Worm (Caenorhabditis elegans): ENCODE measurements around the gene F21A3.3.

Gene F21A3.3

DNA sequence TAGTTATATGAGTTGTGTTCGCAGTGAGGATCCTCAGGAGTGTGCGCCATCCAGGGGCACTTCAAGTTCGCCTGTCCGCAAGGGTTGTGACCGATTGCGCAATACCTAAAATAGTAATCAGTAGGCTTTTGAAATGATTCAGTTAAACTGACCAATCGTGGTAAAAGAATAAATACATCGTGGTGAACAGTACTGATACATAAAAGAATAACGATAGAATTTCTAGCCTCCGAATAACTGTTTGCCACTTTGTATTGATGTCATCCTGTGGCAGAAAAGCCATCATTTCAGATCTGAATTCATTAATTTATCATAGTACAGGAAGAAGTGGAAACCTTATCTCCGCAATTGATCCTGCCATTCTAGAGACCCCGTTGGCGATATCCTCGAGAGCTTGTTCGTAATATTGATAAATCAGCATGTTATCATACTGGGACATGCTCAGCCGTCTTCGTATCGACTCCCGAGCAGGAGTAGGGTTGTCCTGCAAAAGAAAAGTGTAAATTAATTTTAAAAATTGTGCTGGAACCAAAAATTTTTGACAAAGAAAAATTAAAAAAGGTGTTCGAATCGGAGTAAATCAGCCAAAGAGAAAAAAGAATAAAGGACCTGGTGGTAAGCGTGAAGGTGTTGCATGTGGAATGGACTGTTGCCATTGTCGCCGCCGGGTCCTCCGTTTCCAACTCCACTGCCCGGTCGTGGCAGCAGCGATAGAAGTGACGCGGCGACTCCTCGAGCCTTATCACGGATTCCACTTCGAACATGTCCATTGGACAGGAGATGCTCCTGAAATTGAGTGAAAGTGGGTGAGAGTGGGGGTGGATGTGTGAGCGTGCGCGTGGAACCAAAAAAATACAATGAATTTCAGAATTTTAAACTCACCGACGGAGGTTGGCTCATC is 4.4 kb upstream of the F21A3.3 start:
- no peak for TF ChIP-seq mml-1 (tag; optimal IDR thresholded peaks at IDR 0.05)
- no peak for TF ChIP-seq nhr-23 (tag; optimal IDR thresholded peaks at IDR 0.05)
- no peak for TF ChIP-seq nhr-237 (tag; optimal IDR thresholded peaks at IDR 0.05)
- no peak for TF ChIP-seq pha-4 (tag; optimal IDR thresholded peaks at IDR 0.05)
- TF ChIP-seq nhr-77 (tag; optimal IDR thresholded peaks at IDR 0.05), result no peak
- TF ChIP-seq nhr-28 (tag; optimal IDR thresholded peaks at IDR 0.05), result no peak
- TF ChIP-seq ceh-9 (tag; optimal IDR thresholded peaks at IDR 0.05), result no peak
- TF ChIP-seq eor-1 (tag; optimal IDR thresholded peaks at IDR 0.05), result no peak

DNA sequence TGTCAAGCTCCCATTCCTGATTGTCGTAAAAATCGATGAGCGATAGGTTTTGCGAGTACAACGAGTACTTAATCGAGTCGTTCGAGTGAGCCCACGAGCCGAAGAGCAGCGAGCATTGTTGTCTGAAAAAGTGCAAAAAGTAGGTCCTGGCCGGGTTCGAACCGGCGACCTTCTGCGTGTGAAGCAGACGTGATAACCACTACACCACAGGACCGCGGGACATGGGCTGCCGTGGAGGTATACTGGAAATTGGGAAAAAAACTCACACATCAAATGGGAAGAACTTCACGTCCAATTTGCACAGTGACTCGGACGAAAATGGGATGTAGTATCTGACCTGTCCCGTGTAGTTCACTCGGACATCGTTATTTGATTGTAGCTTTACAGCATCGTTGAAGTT is 2.1 kb upstream of the F21A3.3 start:
- TF ChIP-seq elt-2 (tag; optimal IDR thresholded peaks at IDR 0.05) (peak; percentile 36), fkh-10 (GFP tag; optimal IDR thresholded peaks at IDR 0.05) (no peak), pqm-1 (tag; optimal IDR thresholded peaks at IDR 0.05) (peak; percentile 54), nfya-1 (tag; optimal IDR thresholded peaks at IDR 0.05; ENCODE audit: insufficient read depth) (no peak)

DNA sequence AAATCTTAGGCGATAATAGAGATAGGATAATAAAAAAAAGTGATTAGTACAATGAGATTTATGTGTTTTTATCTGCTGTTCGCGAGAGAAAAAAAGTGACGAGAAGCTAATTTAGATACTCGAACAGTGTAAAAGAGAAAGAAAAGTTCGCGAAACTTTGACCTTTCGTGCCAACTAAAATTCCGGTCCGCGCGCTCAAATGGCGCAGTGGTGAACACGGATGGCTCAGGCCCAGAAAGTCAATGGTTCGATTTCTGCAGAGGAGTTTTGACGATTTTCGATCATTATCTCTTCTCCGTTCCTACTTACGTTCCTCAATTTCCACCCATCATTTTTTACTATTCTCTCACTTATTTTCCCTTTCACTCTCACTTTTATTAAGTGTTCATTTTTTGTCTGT is 1.0 kb upstream of the F21A3.3 start:
- TF ChIP-seq nfya-1 (tag; optimal IDR thresholded peaks at IDR 0.05; ENCODE audit: insufficient read depth), result no peak
- no peak for TF ChIP-seq ZK546.5 (tag; optimal IDR thresholded peaks at IDR 0.05)
- TF ChIP-seq nhr-25 (tag; optimal IDR thresholded peaks at IDR 0.05), result no peak
- no peak for TF ChIP-seq nhr-12 (tag; optimal IDR thresholded peaks at IDR 0.05)
- TF ChIP-seq nhr-67 (tag; optimal IDR thresholded peaks at IDR 0.05), result no peak
- TF ChIP-seq ceh-82 (tag; optimal IDR thresholded peaks at IDR 0.05), result no peak
- TF ChIP-seq daf-12 (tag; optimal IDR thresholded peaks at IDR 0.05), result no peak
- no peak for TF ChIP-seq sea-2 (GFP tag; optimal IDR thresholded peaks at IDR 0.05)
- TF ChIP-seq nhr-76 (tag; optimal IDR thresholded peaks at IDR 0.05), result no peak
- no peak for TF ChIP-seq elt-3 (tag; optimal IDR thresholded peaks at IDR 0.05)

DNA sequence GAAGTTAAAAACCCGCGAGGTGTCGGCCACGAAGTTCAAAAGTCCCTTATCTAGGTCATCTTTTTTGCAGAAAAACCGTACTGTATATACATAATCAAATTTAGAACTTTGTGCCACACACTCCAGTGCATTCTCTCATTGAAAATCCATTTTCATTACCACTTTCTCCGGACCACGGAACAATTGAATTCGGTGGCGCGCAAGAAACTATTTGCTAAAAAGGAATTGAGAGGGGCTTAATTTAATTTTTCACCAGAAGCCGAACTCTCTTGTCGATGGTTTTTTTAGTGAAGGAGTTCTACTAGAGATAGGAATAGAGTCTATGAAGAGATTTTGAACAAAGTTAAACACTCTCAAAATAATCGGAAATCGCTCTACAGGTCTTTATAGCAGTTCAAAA is 2.3 kb downstream of the F21A3.3 start:
- TF ChIP-seq lin-39 (tag; optimal IDR thresholded peaks at IDR 0.05) (no peak), nhr-76 (tag; optimal IDR thresholded peaks at IDR 0.05) (no peak), sea-2 (GFP tag; optimal IDR thresholded peaks at IDR 0.05) (no peak), hmg-11 (tag; optimal IDR thresholded peaks at IDR 0.05) (no peak), ceh-9 (tag; optimal IDR thresholded peaks at IDR 0.05) (no peak), nhr-23 (tag; optimal IDR thresholded peaks at IDR 0.05) (no peak), unc-39 (tag; optimal IDR thresholded peaks at IDR 0.05) (no peak), zag-1 (tag; optimal IDR thresholded peaks at IDR 0.05) (no peak)

ce11 chrV:15520398-15520797 is 2.9 kb downstream of the F21A3.3 start:
- peak; percentile 11 for TF ChIP-seq lin-39 (tag; optimal IDR thresholded peaks at IDR 0.05)
- no peak for TF ChIP-seq snpc-4 (tag; optimal IDR thresholded peaks at IDR 0.05)

ce11 chrV:15521920-15522319 is 4.4 kb downstream of the F21A3.3 start, which contains the start of gene lgc-31:
TSS of gene lgc-31 (minus strand) at chrV:15522020.
- TF ChIP-seq pha-4 (tag; optimal IDR thresholded peaks at IDR 0.05) (no peak), ztf-4 (tag; optimal IDR thresholded peaks at IDR 0.05) (no peak), nhr-43 (tag; optimal IDR thresholded peaks at IDR 0.05; ENCODE audit: poor library complexity, severe bottlenecking) (no peak), ztf-11 (tag; optimal IDR thresholded peaks at IDR 0.05) (no peak), elt-1 (tag; optimal IDR thresholded peaks at IDR 0.05) (no peak), ceh-28 (tag; optimal IDR thresholded peaks at IDR 0.05) (no peak), mml-1 (tag; optimal IDR thresholded peaks at IDR 0.05) (no peak), fos-1 (tag; optimal IDR thresholded peaks at IDR 0.05) (no peak), egl-5 (tag; optimal IDR thresholded peaks at IDR 0.05) (no peak), fkh-2 (tag; optimal IDR thresholded peaks at IDR 0.05) (no peak), R02D3.7 (tag; optimal IDR thresholded peaks at IDR 0.05) (no peak), nhr-28 (tag; optimal IDR thresholded peaks at IDR 0.05) (no peak), nhr-77 (tag; optimal IDR thresholded peaks at IDR 0.05) (no peak), fkh-10 (GFP tag; optimal IDR thresholded peaks at IDR 0.05) (no peak), snpc-4 (tag; optimal IDR thresholded peaks at IDR 0.05) (no peak)

All from whole organism, L3 larva.